Fruit fly (Drosophila melanogaster) whole organism, wandering third instar larva: Measurements from ENCODE around the gene Cyp28a5.

Experiments
- Abd-B ChIP-seq: fragments of >200 bp; optimal IDR thresholded peaks from 2 replicates; lab custom pipeline; 2017; ENCODE audit warnings: missing biosample characterization, missing genetic modification characterization
- CG32264 ChIP-seq: fragments of 200-800 bp; sonication (Bioruptor generic); optimal IDR thresholded peaks from 2 replicates; lab custom pipeline; 2016; ENCODE audit warnings: missing biosample characterization, missing genetic modification characterization
- CG9705 ChIP-seq: fragments of 200-800 bp; sonication (Bioruptor generic); optimal IDR thresholded peaks from 2 replicates; lab custom pipeline; 2018; ENCODE audit warnings: missing biosample characterization, mild to moderate bottlenecking, missing genetic modification characterization
- CrebA ChIP-seq: fragments of 200-800 bp; sonication (Bioruptor generic); optimal IDR thresholded peaks from 2 replicates; lab custom pipeline; 2016; ENCODE audit warnings: missing biosample characterization, mild to moderate bottlenecking, missing genetic modification characterization, borderline replicate concordance
- Dfd ChIP-seq: fragments of >200 bp; optimal IDR thresholded peaks from 2 replicates; lab custom pipeline; 2017; ENCODE audit warnings: missing biosample characterization, missing genetic modification characterization
- Dif ChIP-seq: fragments of 200-275, 200-300 bp; sonication (Bioruptor generic); optimal IDR thresholded peaks from 2 replicates; lab custom pipeline; 2018; ENCODE audit warnings: missing biosample characterization, missing genetic modification characterization; ENCODE audit not compliant: partially characterized antibody
- GATAd ChIP-seq: sonication (Bioruptor generic); optimal IDR thresholded peaks from 2 replicates; lab custom pipeline; 2016; ENCODE audit warnings: missing biosample characterization, missing genetic modification characterization
- HLH106 ChIP-seq: fragments of 200-800 bp; optimal IDR thresholded peaks from 3 replicates; lab custom pipeline; 2019; ENCODE audit warnings: missing biosample characterization, mild to moderate bottlenecking, missing genetic modification characterization, moderate library complexity
- Hnf4 ChIP-seq: fragments of 200-800 bp; sonication (Bioruptor generic); optimal IDR thresholded peaks from 2 replicates; lab custom pipeline; 2016; ENCODE audit warnings: missing biosample characterization, mild to moderate bottlenecking, missing genetic modification characterization
- Hr78 ChIP-seq: fragments of >200 bp; optimal IDR thresholded peaks from 2 replicates; lab custom pipeline; 2017; ENCODE audit warnings: missing biosample characterization, missing genetic modification characterization
- Hr83 ChIP-seq: fragments of 200-300 bp; sonication (Bioruptor generic); optimal IDR thresholded peaks from 2 replicates; lab custom pipeline; 2016; ENCODE audit warnings: missing biosample characterization, mild to moderate bottlenecking, missing genetic modification characterization, moderate library complexity; ENCODE audit not compliant: poor library complexity, severe bottlenecking
- Jra ChIP-seq: sonication (Bioruptor generic); optimal IDR thresholded peaks from 2 replicates; lab custom pipeline; 2016; ENCODE audit warnings: missing biosample characterization, missing genetic modification characterization
- Mio ChIP-seq: sonication (Bioruptor generic); optimal IDR thresholded peaks from 2 replicates; lab custom pipeline; 2016; ENCODE audit warnings: missing biosample characterization, missing genetic modification characterization
- Myc ChIP-seq: fragments of >200 bp; optimal IDR thresholded peaks from 2 replicates; lab custom pipeline; 2017
- N ChIP-seq: fragments of >200 bp; optimal IDR thresholded peaks from 2 replicates; lab custom pipeline; 2018; ENCODE audit warnings: missing biosample characterization, missing external identifiers, missing genetic modification characterization
- OdsH ChIP-seq: fragments of 200-800 bp; sonication (Bioruptor generic); optimal IDR thresholded peaks from 2 replicates; lab custom pipeline; 2016; ENCODE audit warnings: missing biosample characterization, mild to moderate bottlenecking, missing genetic modification characterization
- Rel ChIP-seq, 2 experiments: fragments of 200-800 bp; sonication (Bioruptor generic) in 1 of 2; optimal IDR thresholded peaks; 2 replicates in 1 of 2; 3 replicates in 1 of 2; lab custom pipeline; 2016 to 2019; ENCODE audit warnings: mild to moderate bottlenecking in 2 of 2, missing biosample characterization in 2 of 2, missing genetic modification characterization in 2 of 2, moderate library complexity in 1 of 2
- Sp1 ChIP-seq: fragments of 200-800 bp; sonication (Bioruptor generic); optimal IDR thresholded peaks from 3 replicates; lab custom pipeline; 2019; ENCODE audit warnings: missing biosample characterization, mild to moderate bottlenecking, missing genetic modification characterization, moderate library complexity
- Vsx2 ChIP-seq: fragments of 200-300, 225-300 bp; sonication (Bioruptor generic); optimal IDR thresholded peaks from 2 replicates; lab custom pipeline; 2018; ENCODE audit warnings: missing biosample characterization, missing genetic modification characterization; ENCODE audit not compliant: partially characterized antibody
- br ChIP-seq: fragments of 200-800 bp; sonication (Bioruptor generic); optimal IDR thresholded peaks from 2 replicates; lab custom pipeline; 2016; ENCODE audit warnings: missing biosample characterization, missing genetic modification characterization
- brk ChIP-seq: fragments of 200-800 bp; sonication (Bioruptor generic); optimal IDR thresholded peaks from 2 replicates; lab custom pipeline; 2016; ENCODE audit warnings: missing biosample characterization, mild to moderate bottlenecking, missing genetic modification characterization
- dl ChIP-seq, 2 experiments: fragments of 175-275, 200-275 bp in 1 of 2; fragments of 200-275 bp in 1 of 2; sonication (Bioruptor generic); optimal IDR thresholded peaks; lab custom pipeline; 2018; ENCODE audit warnings: mild to moderate bottlenecking in 2 of 2, missing biosample characterization in 2 of 2, missing genetic modification characterization in 2 of 2, moderate library complexity in 2 of 2; ENCODE audit not compliant: partially characterized antibody in 2 of 2, insufficient read depth in 1 of 2
- dmrt93B ChIP-seq: fragments of 200-800 bp; sonication (Bioruptor generic); optimal IDR thresholded peaks from 2 replicates; lab custom pipeline; 2018; ENCODE audit warnings: missing biosample characterization, mild to moderate bottlenecking, missing genetic modification characterization
- dsf ChIP-seq: sonication (Bioruptor generic); optimal IDR thresholded peaks from 2 replicates; lab custom pipeline; 2016; ENCODE audit warnings: missing biosample characterization, missing genetic modification characterization, borderline replicate concordance
- ey ChIP-seq: fragments of 200-800 bp; sonication (Bioruptor generic); optimal IDR thresholded peaks from 2 replicates; lab custom pipeline; 2016; ENCODE audit warnings: missing biosample characterization, missing genetic modification characterization
- foxo ChIP-seq, 2 experiments: fragments of 200-800 bp; sonication (Bioruptor generic); optimal IDR thresholded peaks; 2 replicates in 1 of 2; 3 replicates in 1 of 2; lab custom pipeline; 2016 to 2017; ENCODE audit warnings: missing biosample characterization in 2 of 2, missing genetic modification characterization in 2 of 2
- fru ChIP-seq: fragments of 200-800 bp; sonication (Bioruptor generic); optimal IDR thresholded peaks from 3 replicates; lab custom pipeline; 2016; ENCODE audit warnings: missing biosample characterization, mild to moderate bottlenecking, missing genetic modification characterization
- h ChIP-seq: fragments of 200-800 bp; sonication (Bioruptor generic); optimal IDR thresholded peaks from 3 replicates; lab custom pipeline; 2016; ENCODE audit warnings: missing biosample characterization, mild to moderate bottlenecking, missing genetic modification characterization
- jim ChIP-seq: fragments of 175-275, 200-325 bp; sonication (Bioruptor generic); optimal IDR thresholded peaks from 2 replicates; lab custom pipeline; 2016; ENCODE audit warnings: missing biosample characterization, mild to moderate bottlenecking, missing genetic modification characterization
- lola ChIP-seq: fragments of >200 bp; optimal IDR thresholded peaks from 2 replicates; lab custom pipeline; 2017; ENCODE audit warnings: missing biosample characterization, missing genetic modification characterization
- pan ChIP-seq: fragments of >200 bp; optimal IDR thresholded peaks from 2 replicates; lab custom pipeline; 2017
- psq ChIP-seq: fragments of 200-800 bp; sonication (Bioruptor generic); optimal IDR thresholded peaks from 3 replicates; lab custom pipeline; 2017; ENCODE audit warnings: missing biosample characterization, mild to moderate bottlenecking, missing genetic modification characterization, moderate library complexity
- rgr ChIP-seq: fragments of 200-800 bp; sonication (Bioruptor generic); optimal IDR thresholded peaks from 3 replicates; lab custom pipeline; 2016; ENCODE audit warnings: missing biosample characterization, mild to moderate bottlenecking, missing genetic modification characterization
- sage ChIP-seq: fragments of 200-800 bp; sonication (Bioruptor generic); optimal IDR thresholded peaks from 2 replicates; lab custom pipeline; 2016; ENCODE audit warnings: missing biosample characterization, mild to moderate bottlenecking, missing genetic modification characterization
- sv ChIP-seq: fragments of 200-800 bp; sonication (Bioruptor generic); optimal IDR thresholded peaks from 3 replicates; lab custom pipeline; 2016; ENCODE audit warnings: missing biosample characterization, missing genetic modification characterization
- tai ChIP-seq: sonication (Bioruptor generic); optimal IDR thresholded peaks from 2 replicates; lab custom pipeline; 2016; ENCODE audit warnings: missing biosample characterization, missing genetic modification characterization
- usp ChIP-seq: fragments of >200 bp; optimal IDR thresholded peaks from 2 replicates; lab custom pipeline; 2017; ENCODE audit warnings: missing biosample characterization, missing genetic modification characterization
- woc ChIP-seq: sonication (Bioruptor generic); optimal IDR thresholded peaks from 2 replicates; lab custom pipeline; 2016; ENCODE audit warnings: missing biosample characterization, mild to moderate bottlenecking, missing genetic modification characterization

Gene Cyp28a5

DNA sequence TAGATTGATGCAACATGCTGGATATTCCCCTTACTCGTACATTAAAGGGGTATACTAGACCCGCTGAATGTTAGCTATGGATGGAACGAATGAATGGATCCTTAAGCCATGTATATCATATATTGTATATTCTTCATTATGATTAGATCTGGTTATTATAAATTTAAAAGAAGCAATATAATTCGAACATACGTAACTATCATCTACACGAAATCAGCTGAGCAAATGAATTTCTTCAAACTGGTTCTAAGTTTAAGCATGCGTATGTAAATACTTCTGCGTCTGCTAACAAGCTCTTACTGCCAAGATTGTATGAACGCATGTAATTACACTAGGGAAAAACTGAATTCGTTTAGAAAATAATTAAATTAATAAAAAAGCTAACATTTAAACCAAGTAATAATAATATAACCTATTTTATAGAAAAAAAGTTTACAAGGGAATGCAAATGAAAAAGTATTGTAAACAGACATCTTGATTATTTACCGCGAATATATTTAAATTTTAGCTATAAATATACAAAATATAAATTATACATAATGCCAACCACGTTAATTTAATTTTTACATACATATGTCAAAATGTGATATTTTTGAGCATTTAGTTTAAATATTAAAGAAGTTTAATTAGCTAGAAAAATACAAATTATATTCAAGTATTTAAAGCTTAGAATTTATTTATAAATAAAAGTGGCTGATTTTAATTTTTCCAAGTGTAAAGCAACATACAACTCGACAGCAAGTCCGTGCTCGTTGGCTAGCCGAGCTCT, 44.0 kb downstream of the Cyp28a5 start (continued):
- peak; percentile 44 for TF ChIP-seq br (GFP tag; lab: Kevin White, UChicago)
- TF ChIP-seq Dif = no peak
- peak; percentile 58 for TF ChIP-seq Hnf4 (GFP tag; lab: Kevin White, UChicago)
- no peak for TF ChIP-seq jim
- no peak for TF ChIP-seq dsf (GFP tag; lab: Kevin White, UChicago)
- no peak for TF ChIP-seq CG32264 (GFP tag; lab: Kevin White, UChicago)
- TF ChIP-seq rgr = peak; percentile 65
- peak; percentile 31 for TF ChIP-seq brk (GFP tag; lab: Kevin White, UChicago)
- no peak for TF ChIP-seq N (GFP tag; lab: Kevin White, UChicago)

DNA sequence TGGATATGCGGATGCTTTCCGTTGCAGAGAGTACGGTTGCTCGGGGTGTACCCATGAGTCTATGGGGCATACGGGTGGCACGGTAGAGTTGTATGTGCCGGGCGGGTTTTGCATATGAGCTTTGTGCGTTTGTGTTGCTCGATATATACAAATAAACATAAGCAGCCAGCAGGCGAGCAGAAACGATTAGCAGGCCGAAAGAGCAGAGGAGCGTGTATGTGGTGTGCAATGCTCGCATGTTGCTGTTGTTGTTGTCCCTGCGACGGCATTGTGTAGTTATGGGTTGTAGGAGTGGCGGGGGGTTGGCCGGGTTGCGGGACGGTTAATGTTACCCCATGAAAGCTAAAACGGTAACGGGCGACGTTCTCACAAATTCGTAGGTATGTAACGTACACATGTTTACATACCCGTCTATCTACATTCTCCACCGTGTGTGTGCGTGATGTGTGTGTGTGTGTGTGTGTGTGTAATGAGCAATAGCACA, 44.6 kb downstream of the Cyp28a5 start:
- no peak for TF ChIP-seq sage (GFP tag; lab: Kevin White, UChicago)
- TF ChIP-seq dl (GFP tag; optimal IDR thresholded peaks at IDR 0.05; lab: Kevin White, UChicago; ENCODE audit: insufficient read depth in 1 of 2, partially characterized antibody in 2 of 2) = peak in 1 of 2 experiments; percentile 16
- TF ChIP-seq Dfd (GFP tag; lab: Kevin White, UChicago) = no peak
- TF ChIP-seq Vsx2 (GFP tag; lab: Kevin White, UChicago) = peak; percentile 5

- peak; percentile 19 for TF ChIP-seq brk (GFP tag; lab: Kevin White, UChicago)
- peak; percentile 82 for TF ChIP-seq Sp1 (GFP tag; lab: Kevin White, UChicago)
- no peak for TF ChIP-seq usp (GFP tag; lab: Kevin White, UChicago)
- TF ChIP-seq Abd-B (GFP tag; lab: Kevin White, UChicago) = no peak
- no peak for TF ChIP-seq Hr78 (GFP tag; lab: Kevin White, UChicago)
- no peak for TF ChIP-seq N (GFP tag; lab: Kevin White, UChicago)
- peak in 1 of 2 experiments; percentile 60 for TF ChIP-seq foxo (GFP tag; optimal IDR thresholded peaks at IDR 0.05; lab: Kevin White, UChicago)
- peak; percentile 67 for TF ChIP-seq psq (GFP tag; lab: Kevin White, UChicago)
- TF ChIP-seq Dfd (GFP tag; lab: Kevin White, UChicago) = peak; percentile 94
- no peak for TF ChIP-seq dl (GFP tag; optimal IDR thresholded peaks at IDR 0.05; lab: Kevin White, UChicago; ENCODE audit: insufficient read depth in 1 of 2, partially characterized antibody in 2 of 2)
- TF ChIP-seq Rel (GFP tag; optimal IDR thresholded peaks at IDR 0.05; lab: Kevin White, UChicago) = no peak
- peak; percentile 13 for TF ChIP-seq Rel (tag; optimal IDR thresholded peaks at IDR 0.05; lab: Kevin White, UChicago)
- peak; percentile 73 for TF ChIP-seq HLH106 (tag; lab: Kevin White, UChicago)
- no peak for TF ChIP-seq Myc (lab: Kevin White, UChicago)
- TF ChIP-seq CG32264 (GFP tag; lab: Kevin White, UChicago) = no peak
- no peak for TF ChIP-seq Mio
- TF ChIP-seq lola = no peak
- no peak for TF ChIP-seq Dif
- TF ChIP-seq tai (GFP tag; lab: Kevin White, UChicago) = peak; percentile 52
- TF ChIP-seq ey (GFP tag; lab: Kevin White, UChicago) = peak; percentile 43
- TF ChIP-seq GATAd (GFP tag; lab: Kevin White, UChicago) = peak; percentile 34
- peak; percentile 58 for TF ChIP-seq woc (GFP tag; lab: Kevin White, UChicago)
- TF ChIP-seq dmrt93B (GFP tag; lab: Kevin White, UChicago) = peak; percentile 20
- TF ChIP-seq br (GFP tag; lab: Kevin White, UChicago) = peak; percentile 26
- TF ChIP-seq Vsx2 (GFP tag; lab: Kevin White, UChicago) = no peak
- peak; percentile 61 for TF ChIP-seq Hr83 (GFP tag; lab: Kevin White, UChicago)
- no peak for TF ChIP-seq jim
- TF ChIP-seq fru (GFP tag; lab: Kevin White, UChicago) = peak; percentile 41
- peak; percentile 59 for TF ChIP-seq Hnf4 (GFP tag; lab: Kevin White, UChicago)
- TF ChIP-seq CG9705 (GFP tag; lab: Kevin White, UChicago) = peak; percentile 9
- TF ChIP-seq CrebA (GFP tag; lab: Kevin White, UChicago) = no peak
- TF ChIP-seq sv (GFP tag; lab: Kevin White, UChicago) = no peak
- TF ChIP-seq rgr = peak; percentile 55
- no peak for TF ChIP-seq pan (lab: Kevin White, UChicago)
- TF ChIP-seq h = no peak
- peak; percentile 53 for TF ChIP-seq OdsH (GFP tag; lab: Kevin White, UChicago)
- no peak for TF ChIP-seq sage (GFP tag; lab: Kevin White, UChicago)
- TF ChIP-seq Jra (GFP tag; lab: Kevin White, UChicago) = no peak
- peak; percentile 5 for TF ChIP-seq dsf (GFP tag; lab: Kevin White, UChicago)
- TF ChIP-seq, all 38 proteins: peak for 20
Measured at dm6 chr2L:14022130-14022735, 45.1 kb downstream of the Cyp28a5 start.
